Fruit fly (Drosophila melanogaster) whole organism, prepupa: ENCODE measurements around the gene laf.
A peak's percentile ranks its signal among the peaks of the same experiment; 100 is the strongest.

Experiments
- Blimp-1 ChIP-seq: fragments of 200-800 bp; sonication (Bioruptor generic); optimal IDR thresholded peaks from 3 replicates; lab custom pipeline; 2017; ENCODE audit warnings: missing biosample characterization, missing genetic modification characterization, mild to moderate bottlenecking, moderate library complexity, missing genetic modification reagents
- CG10631 ChIP-seq: fragments of 200-800 bp; sonication (Bioruptor generic); optimal IDR thresholded peaks from 2 replicates; lab custom pipeline; 2016; ENCODE audit warnings: missing biosample characterization, missing genetic modification characterization
- CG11294 ChIP-seq: fragments of 200-800 bp; sonication (Bioruptor generic); IDR thresholded peaks from 2 replicates; pipeline ENCODE4 v1.3.6; 2022; ENCODE audit warnings: missing biosample characterization, missing genetic modification characterization
- CG11762 ChIP-seq: fragments of 200-800 bp; sonication (Bioruptor generic); optimal IDR thresholded peaks from 3 replicates; lab custom pipeline; 2016; ENCODE audit warnings: missing biosample characterization, missing genetic modification characterization; ENCODE audit not compliant: insufficient read depth
- CG15336 ChIP-seq: fragments of 200-800 bp; sonication (Bioruptor generic); IDR thresholded peaks from 2 replicates; pipeline ENCODE4 v1.3.6; 2022; ENCODE audit warnings: missing biosample characterization, missing genetic modification characterization
- CG16779 ChIP-seq: fragments of 200-800 bp; sonication (Bioruptor generic); optimal IDR thresholded peaks from 3 replicates; lab custom pipeline; 2017; ENCODE audit warnings: missing biosample characterization, mild to moderate bottlenecking, missing genetic modification characterization
- CG3032 ChIP-seq: fragments of 200-800 bp; optimal IDR thresholded peaks from 2 replicates; lab custom pipeline; 2019; ENCODE audit warnings: missing biosample characterization, mild to moderate bottlenecking, missing genetic modification characterization, moderate library complexity
- CG31627 ChIP-seq: fragments of 200-800 bp; sonication (Bioruptor generic); optimal IDR thresholded peaks from 3 replicates; lab custom pipeline; 2016; ENCODE audit warnings: missing biosample characterization, missing genetic modification characterization
- CG32006 ChIP-seq: fragments of 200-800 bp; sonication (Bioruptor generic); optimal IDR thresholded peaks from 3 replicates; lab custom pipeline; 2017; ENCODE audit warnings: missing biosample characterization, mild to moderate bottlenecking, missing genetic modification characterization
- CG3919 ChIP-seq: fragments of 200-800 bp; sonication (Bioruptor generic); optimal IDR thresholded peaks from 3 replicates; lab custom pipeline; 2016; ENCODE audit warnings: missing biosample characterization, missing genetic modification characterization
- CG6276 ChIP-seq: fragments of 200-800 bp; sonication (Bioruptor generic); optimal IDR thresholded peaks from 2 replicates; lab custom pipeline; 2017; ENCODE audit warnings: missing biosample characterization, mild to moderate bottlenecking, missing genetic modification characterization
- CG6808 ChIP-seq: fragments of 200-800 bp; sonication (Bioruptor generic); optimal IDR thresholded peaks from 3 replicates; lab custom pipeline; 2017; ENCODE audit warnings: missing biosample characterization, missing genetic modification characterization, mild to moderate bottlenecking, moderate library complexity, missing genetic modification reagents
- CG8119 ChIP-seq: fragments of 200-800 bp; sonication (Bioruptor generic); IDR thresholded peaks from 3 replicates; pipeline ENCODE4 v1.3.6; 2022; ENCODE audit warnings: missing biosample characterization, missing genetic modification characterization
- CG8632 ChIP-seq: fragments of 200-800 bp; sonication (Bioruptor generic); optimal IDR thresholded peaks from 3 replicates; lab custom pipeline; 2016; ENCODE audit warnings: missing biosample characterization, missing genetic modification characterization
- Eip75B ChIP-seq: fragments of 200-800 bp; sonication (Bioruptor generic); optimal IDR thresholded peaks from 3 replicates; lab custom pipeline; 2016; ENCODE audit warnings: missing biosample characterization, missing genetic modification characterization
- Gug ChIP-seq: fragments of 200-800 bp; sonication (Bioruptor generic); IDR thresholded peaks from 2 replicates; pipeline ENCODE4 v1.3.6; 2022; ENCODE audit warnings: missing biosample characterization, missing genetic modification characterization
- Hr38 ChIP-seq: sonication (Bioruptor generic); optimal IDR thresholded peaks from 2 replicates; lab custom pipeline; 2016; ENCODE audit warnings: missing biosample characterization, missing genetic modification characterization
- Hr39 ChIP-seq: fragments of 200-800 bp; sonication (Bioruptor generic); optimal IDR thresholded peaks from 2 replicates; lab custom pipeline; 2016; ENCODE audit warnings: missing biosample characterization, missing genetic modification characterization
- Hr4 ChIP-seq: fragments of 200-800 bp; sonication (Bioruptor generic); optimal IDR thresholded peaks from 3 replicates; lab custom pipeline; 2016; ENCODE audit warnings: missing biosample characterization, missing genetic modification characterization
- Lpt ChIP-seq: fragments of 200-800 bp; sonication (Bioruptor generic); optimal IDR thresholded peaks from 3 replicates; lab custom pipeline; 2016; ENCODE audit warnings: missing biosample characterization, missing genetic modification characterization
- OdsH ChIP-seq: fragments of 200-800 bp; sonication (Bioruptor generic); optimal IDR thresholded peaks from 3 replicates; lab custom pipeline; 2016; ENCODE audit warnings: missing biosample characterization, missing genetic modification characterization
- Smox ChIP-seq: fragments of 200-800 bp; sonication (Bioruptor generic); optimal IDR thresholded peaks from 3 replicates; lab custom pipeline; 2016; ENCODE audit warnings: missing biosample characterization, missing genetic modification characterization
- Sox14 ChIP-seq: fragments of 200-800 bp; sonication (Bioruptor generic); optimal IDR thresholded peaks from 3 replicates; lab custom pipeline; 2016; ENCODE audit warnings: missing biosample characterization, missing genetic modification characterization
- achi ChIP-seq: fragments of 200-800 bp; sonication (Bioruptor generic); optimal IDR thresholded peaks from 3 replicates; lab custom pipeline; 2016; ENCODE audit warnings: missing biosample characterization, missing genetic modification characterization
- dsx ChIP-seq: fragments of 200-800 bp; optimal IDR thresholded peaks from 3 replicates; lab custom pipeline; 2019; ENCODE audit warnings: missing biosample characterization, mild to moderate bottlenecking, missing genetic modification characterization, moderate library complexity; ENCODE audit not compliant: poor library complexity, severe bottlenecking
- eg ChIP-seq: fragments of 200-800 bp; sonication (Bioruptor generic); IDR thresholded peaks from 3 replicates; pipeline ENCODE4 v1.3.6; 2022; ENCODE audit warnings: missing biosample characterization, missing genetic modification characterization
- esn ChIP-seq: fragments of 200-800 bp; sonication (Bioruptor generic); optimal IDR thresholded peaks from 2 replicates; lab custom pipeline; 2016; ENCODE audit warnings: missing biosample characterization, mild to moderate bottlenecking, missing genetic modification characterization, moderate library complexity
- fd59A ChIP-seq: fragments of 200-800 bp; sonication (Bioruptor generic); optimal IDR thresholded peaks from 2 replicates; lab custom pipeline; 2017; ENCODE audit warnings: missing biosample characterization, mild to moderate bottlenecking, missing genetic modification characterization, missing genetic modification reagents
- fkh ChIP-seq: fragments of 200-800 bp; sonication (Bioruptor generic); optimal IDR thresholded peaks from 3 replicates; lab custom pipeline; 2017; ENCODE audit warnings: missing biosample characterization, mild to moderate bottlenecking, missing genetic modification characterization, moderate library complexity
- pdm3 ChIP-seq: fragments of 200-800 bp; sonication (Bioruptor generic); optimal IDR thresholded peaks from 3 replicates; lab custom pipeline; 2016; ENCODE audit warnings: missing biosample characterization, missing genetic modification characterization
- ss ChIP-seq, 2 experiments: fragments of 200-800 bp; sonication (Bioruptor generic); optimal IDR thresholded peaks; 2 replicates in 1 of 2; 3 replicates in 1 of 2; lab custom pipeline; 2017 to 2018; ENCODE audit warnings: mild to moderate bottlenecking in 2 of 2, missing biosample characterization in 2 of 2, missing genetic modification characterization in 2 of 2, moderate library complexity in 1 of 2
- svp ChIP-seq: fragments of 200-800 bp; sonication (Bioruptor generic); peaks from one replicate; lab custom pipeline; 2016; ENCODE audit warnings: missing biosample characterization, missing genetic modification characterization

The laf gene

dm6 chr3R:4864901-4865601 lies 13.3 kb downstream of the laf start:
- TF ChIP-seq Hr38 (GFP tag; lab: Kevin White, UChicago) (no peak), Hr39 (no peak), CG6276 (no peak), Hr4 (no peak), Sox14 (GFP tag; lab: Kevin White, UChicago) (no peak), dsx (GFP tag; lab: Kevin White, UChicago) (no peak), CG31627 (GFP tag; lab: Kevin White, UChicago) (no peak), fkh (GFP tag; lab: Kevin White, UChicago) (peak; percentile 0), OdsH (GFP tag; lab: Kevin White, UChicago) (no peak), svp (GFP tag; lab: Kevin White, UChicago) (peak; percentile 18), CG10631 (GFP tag; lab: Kevin White, UChicago) (no peak), achi (no peak)

- no peak for TF ChIP-seq Sox14 (GFP tag; lab: Kevin White, UChicago)
- no peak for TF ChIP-seq Lpt (GFP tag; lab: Kevin White, UChicago)
- TF ChIP-seq esn (GFP tag; lab: Kevin White, UChicago): no peak
- no peak for TF ChIP-seq ss (GFP tag; optimal IDR thresholded peaks at IDR 0.05; lab: Kevin White, UChicago)
- peak; percentile 21 for TF ChIP-seq fkh (GFP tag; lab: Kevin White, UChicago)
These were observed 14.5 kb downstream of the laf start for dm6 chr3R:4863825-4864224.

dm6 chr3R:4861144-4861543 lies 17.2 kb downstream of the laf start:
- peak; percentile 59 for TF ChIP-seq fkh (GFP tag; lab: Kevin White, UChicago)
- no peak for TF ChIP-seq eg
- TF ChIP-seq, all 60 proteins: peak for 1

dm6 chr3R:4858508-4859275 lies 19.6 kb downstream of the laf start:
- TF ChIP-seq esn (GFP tag; lab: Kevin White, UChicago) (no peak), CG16779 (tag; lab: Kevin White, UChicago) (no peak), CG6808 (GFP tag; lab: Kevin White, UChicago) (no peak), CG8632 (GFP tag; lab: Kevin White, UChicago) (no peak), CG11762 (GFP tag; lab: Kevin White, UChicago) (no peak), dsx (GFP tag; lab: Kevin White, UChicago) (no peak), CG3032 (tag; lab: Kevin White, UChicago) (no peak), CG10631 (GFP tag; lab: Kevin White, UChicago) (no peak), CG11294 (GFP tag; lab: Robert Waterston, UW) (no peak), CG15336 (GFP tag; lab: Robert Waterston, UW) (no peak), Blimp-1 (no peak), CG8119 (GFP tag; lab: Robert Waterston, UW) (no peak), Gug (GFP tag; lab: Robert Waterston, UW) (no peak), fd59A (GFP tag; lab: Kevin White, UChicago) (no peak), Smox (GFP tag; lab: Kevin White, UChicago) (no peak), CG3919 (GFP tag; lab: Kevin White, UChicago) (no peak), Eip75B (GFP tag; lab: Kevin White, UChicago) (no peak), CG32006 (GFP tag; lab: Kevin White, UChicago) (no peak), Hr4 (no peak), pdm3 (GFP tag; lab: Kevin White, UChicago) (no peak)
- TF ChIP-seq, all 60 proteins: peak for 0
